Fruit fly (Drosophila melanogaster) whole organism, embryonic: ENCODE data around the gene CG15196.

Source experiments
- BtbVII ChIP-seq: fragments of 200-800 bp; sonication (Bioruptor generic); optimal IDR thresholded peaks from 3 replicates; lab custom pipeline; 2017; ENCODE audit warnings: missing biosample characterization, mild to moderate bottlenecking, missing genetic modification characterization
- CG10209 ChIP-seq: fragments of 200-800 bp; sonication (Bioruptor generic); optimal IDR thresholded peaks from 3 replicates; lab custom pipeline; 2017; ENCODE audit warnings: missing biosample characterization, mild to moderate bottlenecking, missing genetic modification characterization, missing genetic modification reagents
- CG12155 ChIP-seq: fragments of 200-800 bp; sonication (Bioruptor generic); optimal IDR thresholded peaks from 3 replicates; lab custom pipeline; 2016; ENCODE audit warnings: missing biosample characterization, missing genetic modification characterization
- CG13287 ChIP-seq: fragments of 200-800 bp; sonication (Bioruptor generic); IDR thresholded peaks from 2 replicates; pipeline ENCODE4 v1.3.6; 2022; ENCODE audit warnings: missing biosample characterization, missing genetic modification characterization; ENCODE audit not compliant: partially characterized antibody
- CG13296 ChIP-seq: fragments of 200-800 bp; sonication (Bioruptor generic); optimal IDR thresholded peaks from 3 replicates; lab custom pipeline; 2018; ENCODE audit warnings: missing biosample characterization, mild to moderate bottlenecking, missing genetic modification characterization
- CG14710 ChIP-seq: fragments of 200-800 bp; sonication (Bioruptor generic); optimal IDR thresholded peaks from 3 replicates; lab custom pipeline; 2019; ENCODE audit warnings: missing biosample characterization, mild to moderate bottlenecking, missing genetic modification characterization, moderate library complexity
- CG1602 ChIP-seq: fragments of 200-800 bp; sonication (Bioruptor generic); optimal IDR thresholded peaks from 3 replicates; lab custom pipeline; 2016; ENCODE audit warnings: missing biosample characterization, missing genetic modification characterization
- CG17328 ChIP-seq: fragments of 200-800 bp; sonication (Bioruptor generic); IDR thresholded peaks from 2 replicates; pipeline ENCODE4 v1.3.6; 2022; ENCODE audit warnings: missing biosample characterization, missing genetic modification characterization
- CG17568 ChIP-seq: fragments of 200-800 bp; sonication (Bioruptor generic); optimal IDR thresholded peaks from 2 replicates; lab custom pipeline; 2018; ENCODE audit warnings: missing biosample characterization, mild to moderate bottlenecking, missing genetic modification characterization, moderate library complexity
- CG31365 ChIP-seq: fragments of 200-800 bp; sonication (Bioruptor generic); optimal IDR thresholded peaks from 2 replicates; lab custom pipeline; 2018; ENCODE audit warnings: missing biosample characterization, mild to moderate bottlenecking, missing genetic modification characterization
- CG4282 ChIP-seq: fragments of 200-800 bp; sonication (Bioruptor generic); optimal IDR thresholded peaks from 2 replicates; lab custom pipeline; 2016; ENCODE audit warnings: missing biosample characterization, missing genetic modification characterization
- CG4328 ChIP-seq: fragments of 200-800 bp; sonication (Bioruptor generic); optimal IDR thresholded peaks from 3 replicates; lab custom pipeline; 2017; ENCODE audit warnings: missing biosample characterization, missing genetic modification reagents, missing genetic modification characterization
- CG6689 ChIP-seq: fragments of 200-800 bp; sonication (Bioruptor generic); IDR thresholded peaks from 2 replicates; pipeline ENCODE4 v1.3.6; 2022; ENCODE audit warnings: missing biosample characterization, missing genetic modification characterization
- CG6765 ChIP-seq: fragments of 200-800 bp; sonication (Bioruptor generic); optimal IDR thresholded peaks from 3 replicates; lab custom pipeline; 2017; ENCODE audit warnings: missing biosample characterization, mild to moderate bottlenecking, missing genetic modification characterization
- CG7372 ChIP-seq: fragments of 200-800 bp; sonication (Bioruptor generic); IDR thresholded peaks from 2 replicates; pipeline ENCODE4 v1.3.6; 2022; ENCODE audit warnings: missing biosample characterization, missing genetic modification characterization
- CG7839 ChIP-seq: fragments of 200-800 bp; sonication (Bioruptor generic); optimal IDR thresholded peaks from 3 replicates; lab custom pipeline; 2018; ENCODE audit warnings: missing biosample characterization, mild to moderate bottlenecking, missing genetic modification characterization, moderate library complexity
- CG7987 ChIP-seq: fragments of 200-800 bp; sonication (Bioruptor generic); optimal IDR thresholded peaks from 2 replicates; lab custom pipeline; 2018; ENCODE audit warnings: missing biosample characterization, mild to moderate bottlenecking, missing genetic modification characterization, moderate library complexity
- CG8478 ChIP-seq: fragments of >200 bp; optimal IDR thresholded peaks from 2 replicates; lab custom pipeline; 2018
- CG8765 ChIP-seq: fragments of 200-800 bp; sonication (Bioruptor generic); IDR thresholded peaks from 2 replicates; pipeline ENCODE4 v1.3.6; 2022; ENCODE audit warnings: missing biosample characterization, missing genetic modification characterization
- Dll ChIP-seq: fragments of 200-800 bp; sonication (Bioruptor generic); IDR thresholded peaks from 4 replicates; pipeline ENCODE4 v1.3.6; 2022; ENCODE audit warnings: missing biosample characterization, missing genetic modification characterization; ENCODE audit not compliant: partially characterized antibody
- HHEX ChIP-seq: fragments of 200-800 bp; sonication (Bioruptor generic); optimal IDR thresholded peaks from 3 replicates; lab custom pipeline; 2017; ENCODE audit warnings: missing biosample characterization, mild to moderate bottlenecking, missing genetic modification characterization, missing genetic modification reagents
- Hey ChIP-seq: fragments of 200-800 bp; sonication (Bioruptor generic); optimal IDR thresholded peaks from 3 replicates; lab custom pipeline; 2018; ENCODE audit warnings: missing biosample characterization, mild to moderate bottlenecking, missing genetic modification characterization
- Hmr ChIP-seq: fragments of 200-800 bp; sonication (Bioruptor generic); optimal IDR thresholded peaks from 3 replicates; lab custom pipeline; 2017; ENCODE audit warnings: mild to moderate bottlenecking, missing biosample characterization, missing genetic modification reagents, missing genetic modification characterization
- Hsf ChIP-seq: fragments of 200-800 bp; sonication (Bioruptor generic); optimal IDR thresholded peaks from 3 replicates; lab custom pipeline; 2016; ENCODE audit warnings: missing biosample characterization, missing genetic modification characterization
- Jarid2 ChIP-seq: fragments of 200-800 bp; sonication (Bioruptor generic); optimal IDR thresholded peaks from 3 replicates; lab custom pipeline; 2017; ENCODE audit warnings: mild to moderate bottlenecking, missing biosample characterization, missing genetic modification reagents, missing genetic modification characterization
- Kr ChIP-seq: fragments of 200-800 bp; sonication (Bioruptor generic); optimal IDR thresholded peaks from 2 replicates; lab custom pipeline; 2017; ENCODE audit warnings: missing biosample characterization, mild to moderate bottlenecking, missing genetic modification characterization
- NC2α ChIP-seq: fragments of 200-800 bp; sonication (Bioruptor generic); optimal IDR thresholded peaks from 2 replicates; lab custom pipeline; 2016; ENCODE audit warnings: missing biosample characterization, missing genetic modification characterization
- NK7.1 ChIP-seq: fragments of 200-800 bp; sonication (Bioruptor generic); optimal IDR thresholded peaks from 3 replicates; lab custom pipeline; 2016; ENCODE audit warnings: missing biosample characterization, missing genetic modification characterization
- NfI ChIP-seq: fragments of 200-800 bp; sonication (Bioruptor generic); optimal IDR thresholded peaks from 3 replicates; lab custom pipeline; 2018; ENCODE audit warnings: missing biosample characterization, mild to moderate bottlenecking, missing genetic modification characterization, moderate library complexity
- PHDP ChIP-seq: fragments of 200-800 bp; sonication (Bioruptor generic); optimal IDR thresholded peaks from 3 replicates; lab custom pipeline; 2018; ENCODE audit warnings: missing biosample characterization, mild to moderate bottlenecking, missing genetic modification characterization, moderate library complexity
- Tbp ChIP-seq: fragments of >200 bp; optimal IDR thresholded peaks from 2 replicates; lab custom pipeline; 2018; ENCODE audit warnings: missing biosample characterization, missing genetic modification characterization
- ara ChIP-seq: fragments of 200-800 bp; sonication (Bioruptor generic); IDR thresholded peaks from 2 replicates; pipeline ENCODE4 v1.3.6; 2022; ENCODE audit warnings: missing biosample characterization, missing genetic modification characterization
- ase ChIP-seq: fragments of 200-800 bp; sonication (Bioruptor generic); IDR thresholded peaks from 3 replicates; pipeline ENCODE4 v1.3.6; 2022; ENCODE audit warnings: missing biosample characterization, missing genetic modification characterization
- ato ChIP-seq: fragments of 200-800 bp; sonication (Bioruptor generic); IDR thresholded peaks from 2 replicates; pipeline ENCODE4 v1.3.6; 2022; ENCODE audit warnings: missing biosample characterization, missing genetic modification characterization; ENCODE audit not compliant: partially characterized antibody
- br ChIP-seq: fragments of >200 bp; optimal IDR thresholded peaks from 2 replicates; lab custom pipeline; 2017
- chinmo ChIP-seq: fragments of 200-800 bp; sonication (Bioruptor generic); IDR thresholded peaks from 4 replicates; pipeline ENCODE4 v1.3.6; 2022; ENCODE audit warnings: missing biosample characterization, missing genetic modification characterization; ENCODE audit not compliant: partially characterized antibody
- dmrt11E ChIP-seq: fragments of 200-800 bp; sonication (Bioruptor generic); optimal IDR thresholded peaks from 3 replicates; lab custom pipeline; 2018; ENCODE audit warnings: missing biosample characterization, mild to moderate bottlenecking, missing genetic modification characterization, moderate library complexity
- ems ChIP-seq: fragments of 200-800 bp; sonication (Bioruptor generic); optimal IDR thresholded peaks from 3 replicates; lab custom pipeline; 2016; ENCODE audit warnings: missing biosample characterization, missing genetic modification characterization
- exex ChIP-seq: fragments of 200-800 bp; sonication (Bioruptor generic); optimal IDR thresholded peaks from 4 replicates; lab custom pipeline; 2018; ENCODE audit warnings: missing biosample characterization, mild to moderate bottlenecking, missing genetic modification characterization, moderate library complexity
- hth ChIP-seq: fragments of >200 bp; optimal IDR thresholded peaks from 2 replicates; lab custom pipeline; 2017; ENCODE audit warnings: inconsistent platforms
- ind ChIP-seq: fragments of 200-800 bp; sonication (Bioruptor generic); optimal IDR thresholded peaks from 3 replicates; lab custom pipeline; 2016; ENCODE audit warnings: missing biosample characterization, missing genetic modification characterization
- knrl ChIP-seq: fragments of 200-800 bp; sonication (Bioruptor generic); IDR thresholded peaks from 3 replicates; pipeline ENCODE4 v1.3.6; 2022; ENCODE audit warnings: missing biosample characterization, missing genetic modification characterization; ENCODE audit not compliant: partially characterized antibody
- lola ChIP-seq, 3 experiments: fragments of >200 bp in 2 of 3; fragments of 200-800 bp in 1 of 3; sonication (Bioruptor generic) in 1 of 3; optimal IDR thresholded peaks; 2 replicates each; lab custom pipeline; 2017 to 2019; ENCODE audit warnings: missing biosample characterization in 3 of 3, missing genetic modification characterization in 3 of 3, mild to moderate bottlenecking in 1 of 3, moderate library complexity in 1 of 3
- lov ChIP-seq, 2 experiments: fragments of 200-800 bp in 1 of 2; fragments of >200 bp in 1 of 2; sonication (Bioruptor generic) in 1 of 2; IDR thresholded peaks in 1 of 2; optimal IDR thresholded peaks in 1 of 2; 2 replicates in 1 of 2; 3 replicates in 1 of 2; pipeline versions ENCODE4 v1.3.6 to Lab custom; 2017 to 2022; ENCODE audit warnings: missing biosample characterization in 1 of 2, missing genetic modification characterization in 1 of 2
- mld ChIP-seq: fragments of 200-800 bp; sonication (Bioruptor generic); IDR thresholded peaks from 3 replicates; pipeline ENCODE4 v1.3.6; 2022; ENCODE audit warnings: missing biosample characterization, missing genetic modification characterization; ENCODE audit not compliant: partially characterized antibody
- phol ChIP-seq: fragments of 200-800 bp; sonication (Bioruptor generic); optimal IDR thresholded peaks from 3 replicates; lab custom pipeline; 2018; ENCODE audit warnings: missing biosample characterization, mild to moderate bottlenecking, missing genetic modification characterization, moderate library complexity
- repo ChIP-seq: fragments of 200-800 bp; sonication (Bioruptor generic); optimal IDR thresholded peaks from 2 replicates; lab custom pipeline; 2016; ENCODE audit warnings: missing biosample characterization, missing genetic modification characterization
- ssp ChIP-seq: fragments of 200-800 bp; sonication (Bioruptor generic); IDR thresholded peaks from 2 replicates; pipeline ENCODE4 v1.3.6; 2022; ENCODE audit warnings: missing biosample characterization, missing genetic modification characterization
- tll ChIP-seq, 2 experiments: fragments of 200-800 bp in 1 of 2; fragments of >200 bp in 1 of 2; sonication (Bioruptor generic) in 1 of 2; optimal IDR thresholded peaks; 2 replicates each; lab custom pipeline; 2017 to 2019; ENCODE audit warnings: missing biosample characterization in 2 of 2, missing genetic modification characterization in 2 of 2, mild to moderate bottlenecking in 1 of 2, moderate library complexity in 1 of 2

CG15196 gene

dm6 chrX:11452846-11453391 is 43.2 kb downstream of the CG15196 start (continued):
- TF ChIP-seq Hsf (GFP tag; lab: Kevin White, UChicago) (peak; percentile 77), ara (peak; percentile 87), PHDP (tag; lab: Kevin White, UChicago) (peak; percentile 70), phol (tag; lab: Kevin White, UChicago) (peak; percentile 59), tll (GFP tag; optimal IDR thresholded peaks at IDR 0.05; lab: Kevin White, UChicago) (no peak), NC2α (peak; percentile 17), ssp (GFP tag; lab: Robert Waterston, UW) (peak; percentile 57), CG17328 (peak; percentile 84), ems (GFP tag; lab: Kevin White, UChicago) (peak; percentile 63), chinmo (no peak), CG17568 (GFP tag; lab: Kevin White, UChicago) (peak; percentile 50), CG6689 (GFP tag; lab: Robert Waterston, UW) (peak; percentile 83), Hey (no peak), exex (tag; lab: Kevin White, UChicago) (peak; percentile 15), Jarid2 (GFP tag; lab: Kevin White, UChicago) (peak; percentile 16), mld (no peak), lov (optimal IDR thresholded peaks at IDR 0.05; lab: Kevin White, UChicago) (no peak), lov (GFP tag; IDR thresholded peaks at IDR 0.05; lab: Robert Waterston, UW) (peak; percentile 68; the same call in 2 of the 3 replicates), hth (lab: Kevin White, UChicago) (no peak), ind (GFP tag; lab: Kevin White, UChicago) (peak; percentile 71), Dll (0 out of 4 replicates have a peak, but pooled peaks have one; percentile 41), repo (peak; percentile 30), HHEX (GFP tag; lab: Kevin White, UChicago) (peak; percentile 73), knrl (peak; percentile 31; the same call in 1 of the 3 replicates), CG31365 (tag; lab: Kevin White, UChicago) (peak; percentile 34), CG7839 (tag; lab: Kevin White, UChicago) (peak; percentile 85), CG13296 (GFP tag; lab: Kevin White, UChicago) (peak; percentile 53), CG6765 (GFP tag; lab: Kevin White, UChicago) (peak; percentile 18), BtbVII (GFP tag; lab: Kevin White, UChicago) (peak; percentile 64), lola (GFP tag; optimal IDR thresholded peaks at IDR 0.05; lab: Kevin White, UChicago) (peak in 1 of 3 experiments; percentile 36), CG13287 (GFP tag; lab: Robert Waterston, UW) (peak; percentile 28; the same call in 1 of the 2 replicates), dmrt11E (tag; lab: Kevin White, UChicago) (peak; percentile 44), CG10209 (peak; percentile 66), NfI (peak; percentile 67), CG14710 (tag; lab: Kevin White, UChicago) (peak; percentile 43), CG7372 (GFP tag; lab: Robert Waterston, UW) (peak; percentile 70), CG7987 (peak; percentile 49), ato (GFP tag; lab: Robert Waterston, UW) (no peak), CG8765 (GFP tag; lab: Robert Waterston, UW) (peak; percentile 74), ase (GFP tag; lab: Robert Waterston, UW) (peak; percentile 88), Hmr (GFP tag; lab: Kevin White, UChicago) (peak; percentile 84), br (lab: Kevin White, UChicago) (no peak), CG8478 (no peak), CG1602 (peak; percentile 46), Tbp (GFP tag; lab: Kevin White, UChicago) (no peak), CG12155 (GFP tag; lab: Kevin White, UChicago) (peak; percentile 70), CG4328 (no peak), NK7.1 (peak; percentile 68), Kr (GFP tag; lab: Kevin White, UChicago) (no peak), CG4282 (GFP tag; lab: Kevin White, UChicago) (no peak)
